Fruit fly (Drosophila melanogaster) whole organism, embryonic: ENCODE measurements around the gene Ilk.

Experiments used
- Adf1 ChIP-seq: fragments of 200-800 bp; sonication (Bioruptor generic); IDR thresholded peaks from 2 replicates; pipeline ENCODE4 v1.3.6; 2022; ENCODE audit warnings: missing biosample characterization, missing genetic modification characterization
- Atf3 ChIP-seq: fragments of 200-800 bp; sonication (Bioruptor generic); optimal IDR thresholded peaks from 3 replicates; lab custom pipeline; 2016; ENCODE audit warnings: missing biosample characterization, missing genetic modification characterization
- BtbVII ChIP-seq: fragments of 200-800 bp; sonication (Bioruptor generic); optimal IDR thresholded peaks from 3 replicates; lab custom pipeline; 2017; ENCODE audit warnings: missing biosample characterization, mild to moderate bottlenecking, missing genetic modification characterization
- CG10543 ChIP-seq: fragments of 200-800 bp; sonication (Bioruptor generic); optimal IDR thresholded peaks from 3 replicates; lab custom pipeline; 2017; ENCODE audit warnings: missing biosample characterization, mild to moderate bottlenecking, missing genetic modification characterization, moderate library complexity
- CG11093 ChIP-seq: fragments of 200-800 bp; sonication (Bioruptor generic); IDR thresholded peaks from 3 replicates; pipeline ENCODE4 v1.3.6; 2022; ENCODE audit warnings: missing biosample characterization, missing genetic modification characterization
- CG12071 ChIP-seq: fragments of 200-800 bp; sonication (Bioruptor generic); optimal IDR thresholded peaks from 3 replicates; lab custom pipeline; 2018; ENCODE audit warnings: missing biosample characterization, mild to moderate bottlenecking, missing genetic modification characterization
- CG12155 ChIP-seq: fragments of 200-800 bp; sonication (Bioruptor generic); optimal IDR thresholded peaks from 3 replicates; lab custom pipeline; 2016; ENCODE audit warnings: missing biosample characterization, missing genetic modification characterization
- CG1233 ChIP-seq: fragments of 200-800 bp; sonication (Bioruptor generic); optimal IDR thresholded peaks from 4 replicates; lab custom pipeline; 2018; ENCODE audit warnings: missing biosample characterization, mild to moderate bottlenecking, missing genetic modification characterization
- CG14965 ChIP-seq: fragments of 200-800 bp; sonication (Bioruptor generic); optimal IDR thresholded peaks from 2 replicates; lab custom pipeline; 2016; ENCODE audit warnings: missing biosample characterization, missing genetic modification characterization, borderline replicate concordance
- CG17385 ChIP-seq: fragments of 200-800 bp; sonication (Bioruptor generic); optimal IDR thresholded peaks from 3 replicates; lab custom pipeline; 2018; ENCODE audit warnings: missing biosample characterization, mild to moderate bottlenecking, missing genetic modification characterization
- CG17912 ChIP-seq: fragments of 200-800 bp; sonication (Bioruptor generic); optimal IDR thresholded peaks from 2 replicates; lab custom pipeline; 2018; ENCODE audit warnings: missing biosample characterization, mild to moderate bottlenecking, missing genetic modification characterization
- CG18011 ChIP-seq: fragments of 200-800 bp; sonication (Bioruptor generic); optimal IDR thresholded peaks from 2 replicates; lab custom pipeline; 2017; ENCODE audit warnings: missing biosample characterization, missing genetic modification characterization, mild to moderate bottlenecking, moderate library complexity, missing genotype
- CG2875 ChIP-seq: fragments of 200-800 bp; sonication (Bioruptor generic); optimal IDR thresholded peaks from 2 replicates; lab custom pipeline; 2017; ENCODE audit warnings: missing biosample characterization, mild to moderate bottlenecking, missing genetic modification characterization, missing genetic modification reagents
- CG30403 ChIP-seq: fragments of 200-800 bp; sonication (Bioruptor generic); optimal IDR thresholded peaks from 3 replicates; lab custom pipeline; 2016; ENCODE audit warnings: missing biosample characterization, missing genetic modification characterization
- CG3065 ChIP-seq: fragments of 200-800 bp; sonication (Bioruptor generic); optimal IDR thresholded peaks from 2 replicates; lab custom pipeline; 2016; ENCODE audit warnings: missing biosample characterization, missing genetic modification characterization
- CG3847 ChIP-seq: fragments of 200-800 bp; sonication (Bioruptor generic); IDR thresholded peaks from 2 replicates; pipeline ENCODE4 v1.3.6; 2022; ENCODE audit warnings: missing biosample characterization, missing genetic modification characterization
- CG5245 ChIP-seq: fragments of 200-800 bp; sonication (Bioruptor generic); optimal IDR thresholded peaks from 3 replicates; lab custom pipeline; 2016; ENCODE audit warnings: missing biosample characterization, missing genetic modification characterization
- CG6689 ChIP-seq: fragments of 200-800 bp; sonication (Bioruptor generic); IDR thresholded peaks from 2 replicates; pipeline ENCODE4 v1.3.6; 2022; ENCODE audit warnings: missing biosample characterization, missing genetic modification characterization
- CG7928 ChIP-seq: fragments of 200-800 bp; sonication (Bioruptor generic); optimal IDR thresholded peaks from 2 replicates; lab custom pipeline; 2017; ENCODE audit warnings: missing biosample characterization, mild to moderate bottlenecking, missing genetic modification characterization
- CG8359 ChIP-seq: fragments of 200-800 bp; sonication (Bioruptor generic); optimal IDR thresholded peaks from 2 replicates; lab custom pipeline; 2017; ENCODE audit warnings: missing biosample characterization, mild to moderate bottlenecking, missing genetic modification characterization, borderline replicate concordance
- CG9609 ChIP-seq: fragments of 200-800 bp; sonication (Bioruptor generic); optimal IDR thresholded peaks from 3 replicates; lab custom pipeline; 2016; ENCODE audit warnings: missing biosample characterization, missing genetic modification characterization
- Dp ChIP-seq: fragments of 200-800 bp; sonication (Bioruptor generic); optimal IDR thresholded peaks from 2 replicates; lab custom pipeline; 2018; ENCODE audit warnings: missing biosample characterization, mild to moderate bottlenecking, missing genetic modification characterization, moderate library complexity
- Ets65A ChIP-seq: fragments of 200-800 bp; sonication (Bioruptor generic); peaks from one replicate; lab custom pipeline; 2016; ENCODE audit warnings: missing biosample characterization, missing genetic modification characterization
- Ets97D ChIP-seq: fragments of 200-800 bp; sonication (Bioruptor generic); optimal IDR thresholded peaks from 3 replicates; lab custom pipeline; 2016; ENCODE audit warnings: missing biosample characterization, missing genetic modification characterization
- HLHmδ ChIP-seq: fragments of 200-800 bp; sonication (Bioruptor generic); optimal IDR thresholded peaks from 2 replicates; lab custom pipeline; 2018; ENCODE audit warnings: missing biosample characterization, mild to moderate bottlenecking, missing genetic modification characterization, moderate library complexity
- Kr ChIP-seq: fragments of 200-800 bp; sonication (Bioruptor generic); optimal IDR thresholded peaks from 2 replicates; lab custom pipeline; 2017; ENCODE audit warnings: missing biosample characterization, mild to moderate bottlenecking, missing genetic modification characterization
- Meics ChIP-seq: fragments of 200-800 bp; sonication (Bioruptor generic); optimal IDR thresholded peaks from 2 replicates; lab custom pipeline; 2017; ENCODE audit warnings: missing biosample characterization, mild to moderate bottlenecking, missing genetic modification characterization
- ato ChIP-seq: fragments of 200-800 bp; sonication (Bioruptor generic); IDR thresholded peaks from 2 replicates; pipeline ENCODE4 v1.3.6; 2022; ENCODE audit warnings: missing biosample characterization, missing genetic modification characterization; ENCODE audit not compliant: partially characterized antibody
- bab2 ChIP-seq: fragments of 200-800 bp; sonication (Bioruptor generic); optimal IDR thresholded peaks from 2 replicates; lab custom pipeline; 2016; ENCODE audit warnings: missing biosample characterization, missing genetic modification characterization
- bcd ChIP-seq: fragments of 200-800 bp; sonication (Bioruptor generic); optimal IDR thresholded peaks from 2 replicates; lab custom pipeline; 2017; ENCODE audit warnings: missing biosample characterization, mild to moderate bottlenecking, missing genetic modification characterization
- cato ChIP-seq: fragments of 200-800 bp; sonication (Bioruptor generic); optimal IDR thresholded peaks from 2 replicates; lab custom pipeline; 2016; ENCODE audit warnings: missing biosample characterization, missing genetic modification characterization, borderline replicate concordance
- chif ChIP-seq, 2 experiments: fragments of 200-800 bp; sonication (Bioruptor generic); optimal IDR thresholded peaks; 3 replicates each; lab custom pipeline; 2016; ENCODE audit warnings: missing biosample characterization in 2 of 2, missing genetic modification characterization in 2 of 2
- chinmo ChIP-seq: fragments of 200-800 bp; sonication (Bioruptor generic); IDR thresholded peaks from 4 replicates; pipeline ENCODE4 v1.3.6; 2022; ENCODE audit warnings: missing biosample characterization, missing genetic modification characterization; ENCODE audit not compliant: partially characterized antibody
- croc ChIP-seq: fragments of 200-800 bp; sonication (Bioruptor generic); conservative IDR thresholded peaks from 3 replicates; pipeline ENCODE4 v1.3.6; 2022; ENCODE audit warnings: missing biosample characterization, missing genetic modification characterization
- dm ChIP-seq: fragments of 200-800 bp; sonication (Bioruptor generic); optimal IDR thresholded peaks from 3 replicates; lab custom pipeline; 2016; ENCODE audit warnings: missing biosample characterization, missing genetic modification characterization
- dysf ChIP-seq: fragments of 200-800 bp; sonication (Bioruptor generic); IDR thresholded peaks from 3 replicates; pipeline ENCODE4 v1.3.6; 2022; ENCODE audit warnings: missing biosample characterization, missing genetic modification characterization
- gce ChIP-seq: fragments of 200-800 bp; sonication (Bioruptor generic); IDR thresholded peaks from 3 replicates; pipeline ENCODE4 v1.3.6; 2022; ENCODE audit warnings: missing biosample characterization, missing genetic modification characterization
- gem ChIP-seq: fragments of 200-800 bp; sonication (Bioruptor generic); optimal IDR thresholded peaks from 2 replicates; lab custom pipeline; 2019; ENCODE audit warnings: missing biosample characterization, mild to moderate bottlenecking, missing genetic modification characterization, moderate library complexity
- gsb ChIP-seq: fragments of 200-800 bp; sonication (Bioruptor generic); IDR thresholded peaks from 2 replicates; pipeline ENCODE4 v1.3.6; 2022; ENCODE audit warnings: missing biosample characterization, missing genetic modification characterization
- hb ChIP-seq: fragments of 200-800 bp; sonication (Bioruptor generic); IDR thresholded peaks from 3 replicates; pipeline ENCODE4 v1.3.6; 2022; ENCODE audit warnings: missing biosample characterization, missing genetic modification characterization; ENCODE audit not compliant: partially characterized antibody
- ken ChIP-seq: fragments of 200-800 bp; sonication (Bioruptor generic); IDR thresholded peaks from 3 replicates; pipeline ENCODE4 v1.3.6; 2022; ENCODE audit warnings: missing biosample characterization, missing genetic modification characterization
- kni ChIP-seq: fragments of 200-800 bp; sonication (Bioruptor generic); optimal IDR thresholded peaks from 3 replicates; lab custom pipeline; 2017; ENCODE audit warnings: mild to moderate bottlenecking, missing biosample characterization, missing genetic modification reagents, missing genetic modification characterization
- lbe ChIP-seq: fragments of 200-800 bp; sonication (Bioruptor generic); optimal IDR thresholded peaks from 2 replicates; lab custom pipeline; 2016; ENCODE audit warnings: missing biosample characterization, mild to moderate bottlenecking, missing genetic modification characterization
- lov ChIP-seq, 2 experiments: fragments of 200-800 bp in 1 of 2; fragments of >200 bp in 1 of 2; sonication (Bioruptor generic) in 1 of 2; IDR thresholded peaks in 1 of 2; optimal IDR thresholded peaks in 1 of 2; 2 replicates in 1 of 2; 3 replicates in 1 of 2; pipeline versions ENCODE4 v1.3.6 to Lab custom; 2017 to 2022; ENCODE audit warnings: missing biosample characterization in 1 of 2, missing genetic modification characterization in 1 of 2
- maf-S ChIP-seq: fragments of 200-800 bp; sonication (Bioruptor generic); optimal IDR thresholded peaks from 2 replicates; lab custom pipeline; 2016; ENCODE audit warnings: missing biosample characterization, missing genetic modification characterization
- phol ChIP-seq: fragments of 200-800 bp; sonication (Bioruptor generic); optimal IDR thresholded peaks from 3 replicates; lab custom pipeline; 2018; ENCODE audit warnings: missing biosample characterization, mild to moderate bottlenecking, missing genetic modification characterization, moderate library complexity
- pita ChIP-seq: fragments of 200-800 bp; sonication (Bioruptor generic); optimal IDR thresholded peaks from 2 replicates; lab custom pipeline; 2017; ENCODE audit warnings: missing biosample characterization, mild to moderate bottlenecking, missing genetic modification characterization
- ro ChIP-seq: fragments of 200-800 bp; sonication (Bioruptor generic); IDR thresholded peaks from 2 replicates; pipeline ENCODE4 v1.3.6; 2022; ENCODE audit warnings: missing biosample characterization, missing genetic modification characterization
- salm ChIP-seq: fragments of 200-800 bp; sonication (Bioruptor generic); optimal IDR thresholded peaks from 2 replicates; lab custom pipeline; 2018; ENCODE audit warnings: missing biosample characterization, mild to moderate bottlenecking, missing genetic modification characterization
- sisA ChIP-seq: fragments of 200-800 bp; sonication (Bioruptor generic); IDR thresholded peaks from 2 replicates; pipeline ENCODE4 v1.3.6; 2022; ENCODE audit warnings: missing biosample characterization, missing genetic modification characterization
- slbo ChIP-seq: fragments of 200-800 bp; sonication (Bioruptor generic); IDR thresholded peaks from 2 replicates; pipeline ENCODE4 v1.3.6; 2022; ENCODE audit warnings: missing biosample characterization, missing genetic modification characterization

The Ilk gene

dm6 chr3L:21196563-21196962 lies 20.1 kb upstream of the Ilk start, which contains the start of the genes Targ3 and park (continued):
- no peak for TF ChIP-seq lbe (GFP tag; lab: Kevin White, UChicago)
- no peak for TF ChIP-seq CG3065 (GFP tag; lab: Kevin White, UChicago)
- peak; percentile 15 for TF ChIP-seq phol (tag; lab: Kevin White, UChicago)
- TF ChIP-seq dysf (GFP tag; lab: Robert Waterston, UW), result no peak
- no peak for TF ChIP-seq lov (optimal IDR thresholded peaks at IDR 0.05; lab: Kevin White, UChicago)
- no peak for TF ChIP-seq lov (GFP tag; IDR thresholded peaks at IDR 0.05; lab: Robert Waterston, UW)
- TF ChIP-seq CG10543 (GFP tag; lab: Kevin White, UChicago), result peak; percentile 22
- no peak for TF ChIP-seq CG12071 (GFP tag; lab: Kevin White, UChicago)
- no peak for TF ChIP-seq kni (GFP tag; lab: Kevin White, UChicago)
- TF ChIP-seq CG7928 (GFP tag; lab: Kevin White, UChicago), result no peak
- TF ChIP-seq Kr, result no peak
- no peak for TF ChIP-seq Ets65A (GFP tag; lab: Kevin White, UChicago)
- TF ChIP-seq chif (GFP tag; optimal IDR thresholded peaks at IDR 0.05; lab: Kevin White, UChicago), result peak; percentile 16 to 17
- TF ChIP-seq CG12155 (GFP tag; lab: Kevin White, UChicago), result peak; percentile 52
- no peak for TF ChIP-seq Atf3 (GFP tag; lab: Kevin White, UChicago)
- peak; percentile 71 for TF ChIP-seq slbo
- no peak for TF ChIP-seq CG8359 (GFP tag; lab: Kevin White, UChicago)
- TF ChIP-seq croc (GFP tag; lab: Robert Waterston, UW), result no peak
- TF ChIP-seq CG14965 (GFP tag; lab: Kevin White, UChicago), result no peak
- TF ChIP-seq CG11093 (GFP tag; lab: Robert Waterston, UW), result no peak
- TF ChIP-seq pita (GFP tag; lab: Kevin White, UChicago), result no peak
- TF ChIP-seq CG2875, result no peak
- peak; percentile 19 for TF ChIP-seq bcd (GFP tag; lab: Kevin White, UChicago)
- peak; percentile 7 for TF ChIP-seq Meics (GFP tag; lab: Kevin White, UChicago)
- no peak for TF ChIP-seq CG5245 (GFP tag; lab: Kevin White, UChicago)
- TF ChIP-seq CG18011 (GFP tag; lab: Kevin White, UChicago), result peak; percentile 2
- peak; percentile 65 for TF ChIP-seq CG3847 (GFP tag; lab: Robert Waterston, UW)
- TF ChIP-seq CG17912, result no peak
- peak; percentile 13 for TF ChIP-seq maf-S (GFP tag; lab: Kevin White, UChicago)
- peak; percentile 17 for TF ChIP-seq CG30403 (GFP tag; lab: Kevin White, UChicago)
- no peak for TF ChIP-seq bab2 (GFP tag; lab: Kevin White, UChicago)
- TF ChIP-seq HLHmδ (GFP tag; lab: Kevin White, UChicago), result no peak
- no peak for TF ChIP-seq sisA (GFP tag; lab: Robert Waterston, UW)
- no peak for TF ChIP-seq ro (GFP tag; lab: Robert Waterston, UW)
- TF ChIP-seq BtbVII, result no peak
- no peak for TF ChIP-seq ken (GFP tag; lab: Robert Waterston, UW)
- TF ChIP-seq CG6689, result no peak
- TF ChIP-seq ato (GFP tag; lab: Robert Waterston, UW), result no peak
- TF ChIP-seq gce (GFP tag; lab: Robert Waterston, UW), result no peak
- no peak for TF ChIP-seq CG1233 (GFP tag; lab: Kevin White, UChicago)
- peak; percentile 84 for TF ChIP-seq Dp (GFP tag; lab: Kevin White, UChicago)
- peak; percentile 34 for TF ChIP-seq dm
- no peak for TF ChIP-seq hb (GFP tag; lab: Robert Waterston, UW)
- no peak for TF ChIP-seq gsb (GFP tag; lab: Robert Waterston, UW)
- peak; percentile 20 for TF ChIP-seq gem (tag; lab: Kevin White, UChicago)
- no peak for TF ChIP-seq Adf1 (GFP tag; lab: Robert Waterston, UW)
- peak; percentile 53 for TF ChIP-seq Ets97D (GFP tag; lab: Kevin White, UChicago)
- TF ChIP-seq salm, result no peak
- no peak for TF ChIP-seq cato
- peak; percentile 43 for TF ChIP-seq CG9609
- no peak for TF ChIP-seq chinmo (GFP tag; lab: Robert Waterston, UW)
- TF ChIP-seq CG17385 (GFP tag; lab: Kevin White, UChicago), result peak; percentile 45
